Fruit fly (Drosophila melanogaster) whole organism, embryonic: ENCODE results near the gene heix.

Experiments
- Abd-B ChIP-seq: fragments of 200-800 bp; sonication (Bioruptor generic); optimal IDR thresholded peaks from 2 replicates; lab custom pipeline; 2018; ENCODE audit warnings: missing biosample characterization, mild to moderate bottlenecking, missing genetic modification characterization, moderate library complexity
- Bgb ChIP-seq: fragments of 200-800 bp; sonication (Bioruptor generic); IDR thresholded peaks from 2 replicates; pipeline ENCODE4 v1.3.6; 2022; ENCODE audit warnings: missing biosample characterization, missing genetic modification characterization; ENCODE audit not compliant: partially characterized antibody
- C15 ChIP-seq: fragments of 200-800 bp; sonication (Bioruptor generic); IDR thresholded peaks from 3 replicates; pipeline ENCODE4 v1.3.6; 2022; ENCODE audit warnings: missing biosample characterization, missing genetic modification characterization
- CG11696 ChIP-seq: fragments of 200-800 bp; sonication (Bioruptor generic); IDR thresholded peaks from 2 replicates; pipeline ENCODE4 v1.3.6; 2022; ENCODE audit warnings: missing biosample characterization, missing genetic modification characterization
- CG13123 ChIP-seq: fragments of 200-800 bp; sonication (Bioruptor generic); optimal IDR thresholded peaks from 2 replicates; lab custom pipeline; 2016; ENCODE audit warnings: missing biosample characterization, missing genetic modification characterization
- CG13775 ChIP-seq: fragments of 200-800 bp; sonication (Bioruptor generic); optimal IDR thresholded peaks from 3 replicates; lab custom pipeline; 2017; ENCODE audit warnings: missing biosample characterization, mild to moderate bottlenecking, missing genetic modification characterization
- CG13894 ChIP-seq: fragments of 200-800 bp; sonication (Bioruptor generic); optimal IDR thresholded peaks from 3 replicates; lab custom pipeline; 2018; ENCODE audit warnings: missing biosample characterization, mild to moderate bottlenecking, missing genetic modification characterization, moderate library complexity
- CG15601 ChIP-seq: fragments of 200-800 bp; sonication (Bioruptor generic); optimal IDR thresholded peaks from 3 replicates; lab custom pipeline; 2019; ENCODE audit warnings: missing biosample characterization, mild to moderate bottlenecking, missing genetic modification characterization, moderate library complexity
- CG1647 ChIP-seq: fragments of 200-800 bp; sonication (Bioruptor generic); optimal IDR thresholded peaks from 3 replicates; lab custom pipeline; 2016; ENCODE audit warnings: missing biosample characterization, missing genetic modification characterization
- CG17359 ChIP-seq: fragments of 200-800 bp; sonication (Bioruptor generic); optimal IDR thresholded peaks from 3 replicates; lab custom pipeline; 2018; ENCODE audit warnings: missing biosample characterization, mild to moderate bottlenecking, missing genetic modification characterization, moderate library complexity
- CG17802 ChIP-seq: fragments of 200-800 bp; sonication (Bioruptor generic); optimal IDR thresholded peaks from 2 replicates; lab custom pipeline; 2018; ENCODE audit warnings: missing biosample characterization, mild to moderate bottlenecking, missing genetic modification characterization, moderate library complexity
- CG18599 ChIP-seq: fragments of 200-800 bp; sonication (Bioruptor generic); optimal IDR thresholded peaks from 3 replicates; lab custom pipeline; 2017; ENCODE audit warnings: missing biosample characterization, missing genetic modification characterization, mild to moderate bottlenecking, moderate library complexity, missing genetic modification reagents
- CG2129 ChIP-seq: fragments of 200-800 bp; sonication (Bioruptor generic); IDR thresholded peaks from 2 replicates; pipeline ENCODE4 v1.3.6; 2022; ENCODE audit warnings: missing biosample characterization, missing genetic modification characterization; ENCODE audit not compliant: partially characterized antibody
- CG3281 ChIP-seq: fragments of 200-800 bp; sonication (Bioruptor generic); optimal IDR thresholded peaks from 3 replicates; lab custom pipeline; 2017; ENCODE audit warnings: missing biosample characterization, mild to moderate bottlenecking, missing genetic modification characterization
- CG3995 ChIP-seq: fragments of 200-800 bp; sonication (Bioruptor generic); optimal IDR thresholded peaks from 3 replicates; lab custom pipeline; 2016; ENCODE audit warnings: missing biosample characterization, missing genetic modification characterization
- CG4854 ChIP-seq: fragments of 200-800 bp; sonication (Bioruptor generic); optimal IDR thresholded peaks from 2 replicates; lab custom pipeline; 2016; ENCODE audit warnings: missing biosample characterization, missing genetic modification characterization, inconsistent platforms
- CG6254 ChIP-seq: fragments of 200-800 bp; sonication (Bioruptor generic); optimal IDR thresholded peaks from 3 replicates; lab custom pipeline; 2017; ENCODE audit warnings: mild to moderate bottlenecking, missing biosample characterization, missing genetic modification reagents, missing genetic modification characterization
- CG6272 ChIP-seq: fragments of 200-800 bp; sonication (Bioruptor generic); IDR thresholded peaks from 2 replicates; pipeline ENCODE4 v1.3.6; 2022; ENCODE audit warnings: missing biosample characterization, missing genetic modification characterization
- CG9876 ChIP-seq: fragments of 200-800 bp; sonication (Bioruptor generic); optimal IDR thresholded peaks from 2 replicates; lab custom pipeline; 2016; ENCODE audit warnings: missing biosample characterization, missing genetic modification characterization
- D19A ChIP-seq: fragments of 200-800 bp; optimal IDR thresholded peaks from 3 replicates; lab custom pipeline; 2019; ENCODE audit warnings: missing biosample characterization, mild to moderate bottlenecking, missing genetic modification characterization, moderate library complexity
- Gug ChIP-seq: fragments of 200-800 bp; sonication (Bioruptor generic); IDR thresholded peaks from 4 replicates; pipeline ENCODE4 v1.3.6; 2022; ENCODE audit warnings: missing biosample characterization, missing genetic modification characterization
- HHEX ChIP-seq: fragments of 200-800 bp; sonication (Bioruptor generic); optimal IDR thresholded peaks from 3 replicates; lab custom pipeline; 2017; ENCODE audit warnings: missing biosample characterization, mild to moderate bottlenecking, missing genetic modification characterization, missing genetic modification reagents
- HLHmδ ChIP-seq: fragments of 200-800 bp; sonication (Bioruptor generic); optimal IDR thresholded peaks from 2 replicates; lab custom pipeline; 2018; ENCODE audit warnings: missing biosample characterization, mild to moderate bottlenecking, missing genetic modification characterization, moderate library complexity
- Hand ChIP-seq: fragments of 200-800 bp; sonication (Bioruptor generic); optimal IDR thresholded peaks from 2 replicates; lab custom pipeline; 2017; ENCODE audit warnings: mild to moderate bottlenecking, missing biosample characterization, missing genetic modification reagents, missing genetic modification characterization
- HmgZ ChIP-seq: fragments of 200-800 bp; sonication (Bioruptor generic); optimal IDR thresholded peaks from 2 replicates; lab custom pipeline; 2018; ENCODE audit warnings: missing biosample characterization, mild to moderate bottlenecking, missing genetic modification characterization
- Kr ChIP-seq: fragments of 200-800 bp; sonication (Bioruptor generic); optimal IDR thresholded peaks from 2 replicates; lab custom pipeline; 2017; ENCODE audit warnings: missing biosample characterization, mild to moderate bottlenecking, missing genetic modification characterization
- MESR4 ChIP-seq: fragments of 200-800 bp; sonication (Bioruptor generic); optimal IDR thresholded peaks from 2 replicates; lab custom pipeline; 2018; ENCODE audit warnings: missing biosample characterization, mild to moderate bottlenecking, missing genetic modification characterization, moderate library complexity
- Max ChIP-seq: fragments of 200-800 bp; sonication (Bioruptor generic); optimal IDR thresholded peaks from 2 replicates; lab custom pipeline; 2016; ENCODE audit warnings: missing biosample characterization, mild to moderate bottlenecking, missing genetic modification characterization
- NFAT ChIP-seq: fragments of 200-800 bp; sonication (Bioruptor generic); IDR thresholded peaks from 2 replicates; pipeline ENCODE4 v1.3.6; 2022; ENCODE audit warnings: missing biosample characterization, missing genetic modification characterization
- NK7.1 ChIP-seq: fragments of 200-800 bp; sonication (Bioruptor generic); optimal IDR thresholded peaks from 3 replicates; lab custom pipeline; 2016; ENCODE audit warnings: missing biosample characterization, missing genetic modification characterization
- NfI ChIP-seq: fragments of 200-800 bp; sonication (Bioruptor generic); optimal IDR thresholded peaks from 3 replicates; lab custom pipeline; 2018; ENCODE audit warnings: missing biosample characterization, mild to moderate bottlenecking, missing genetic modification characterization, moderate library complexity
- Ptx1 ChIP-seq: fragments of 200-800 bp; sonication (Bioruptor generic); IDR thresholded peaks from 2 replicates; pipeline ENCODE4 v1.3.6; 2022; ENCODE audit warnings: missing biosample characterization, missing genetic modification characterization
- Ravus ChIP-seq: fragments of 200-800 bp; sonication (Bioruptor generic); IDR thresholded peaks from 2 replicates; pipeline ENCODE4 v1.3.6; 2022; ENCODE audit warnings: missing biosample characterization, missing genetic modification characterization
- Scr ChIP-seq: fragments of 200-800 bp; sonication (Bioruptor generic); IDR thresholded peaks from 2 replicates; pipeline ENCODE4 v1.3.6; 2022; ENCODE audit warnings: missing biosample characterization, missing genetic modification characterization; ENCODE audit not compliant: partially characterized antibody
- TFAM ChIP-seq: fragments of 200-800 bp; sonication (Bioruptor generic); optimal IDR thresholded peaks from 2 replicates; lab custom pipeline; 2017; ENCODE audit warnings: missing biosample characterization, missing genetic modification characterization, inconsistent platforms
- Usf ChIP-seq: fragments of 200-800 bp; sonication (Bioruptor generic); optimal IDR thresholded peaks from 2 replicates; lab custom pipeline; 2017; ENCODE audit warnings: missing genotype, missing biosample characterization, missing genetic modification characterization
- Vsx1 ChIP-seq: fragments of 200-800 bp; sonication (Bioruptor generic); optimal IDR thresholded peaks from 2 replicates; lab custom pipeline; 2017; ENCODE audit warnings: missing biosample characterization, mild to moderate bottlenecking, missing genetic modification characterization, missing genetic modification reagents
- bsh ChIP-seq, 2 experiments: fragments of 200-800 bp; sonication (Bioruptor generic); optimal IDR thresholded peaks; 2 replicates each; lab custom pipeline; 2017 to 2018; ENCODE audit warnings: mild to moderate bottlenecking in 2 of 2, missing biosample characterization in 2 of 2, missing genetic modification characterization in 2 of 2, moderate library complexity in 1 of 2
- chif ChIP-seq, 2 experiments: fragments of 200-800 bp; sonication (Bioruptor generic); optimal IDR thresholded peaks; 3 replicates each; lab custom pipeline; 2016; ENCODE audit warnings: missing biosample characterization in 2 of 2, missing genetic modification characterization in 2 of 2
- dpn ChIP-seq, 2 experiments: fragments of 200-800 bp; sonication (Bioruptor generic); optimal IDR thresholded peaks; 3 replicates each; lab custom pipeline; 2016; ENCODE audit warnings: missing biosample characterization in 2 of 2, missing genetic modification characterization in 2 of 2
- fd96Cb ChIP-seq: fragments of 200-800 bp; sonication (Bioruptor generic); optimal IDR thresholded peaks from 2 replicates; lab custom pipeline; 2018; ENCODE audit warnings: missing biosample characterization, mild to moderate bottlenecking, missing genetic modification characterization, moderate library complexity
- gcm ChIP-seq: fragments of 200-800 bp; sonication (Bioruptor generic); optimal IDR thresholded peaks from 2 replicates; lab custom pipeline; 2019; ENCODE audit warnings: missing biosample characterization, mild to moderate bottlenecking, missing genetic modification characterization, moderate library complexity
- hkb ChIP-seq, 2 experiments: fragments of 200-800 bp in 1 of 2; fragments of >200 bp in 1 of 2; sonication (Bioruptor generic) in 1 of 2; IDR thresholded peaks in 1 of 2; optimal IDR thresholded peaks in 1 of 2; 2 replicates each; pipeline versions ENCODE4 v1.3.6 to Lab custom; 2017 to 2022; ENCODE audit warnings: missing biosample characterization in 1 of 2, missing genetic modification characterization in 1 of 2
- hth ChIP-seq: fragments of >200 bp; optimal IDR thresholded peaks from 2 replicates; lab custom pipeline; 2017; ENCODE audit warnings: inconsistent platforms
- lilli ChIP-seq: fragments of 200-800 bp; sonication (Bioruptor generic); optimal IDR thresholded peaks from 3 replicates; lab custom pipeline; 2016; ENCODE audit warnings: missing biosample characterization, missing genetic modification characterization
- nerfin-2 ChIP-seq: fragments of 200-800 bp; sonication (Bioruptor generic); IDR thresholded peaks from 2 replicates; pipeline ENCODE4 v1.3.6; 2022; ENCODE audit warnings: missing biosample characterization, missing genetic modification characterization; ENCODE audit not compliant: partially characterized antibody
- pita ChIP-seq: fragments of 200-800 bp; sonication (Bioruptor generic); optimal IDR thresholded peaks from 2 replicates; lab custom pipeline; 2017; ENCODE audit warnings: missing biosample characterization, mild to moderate bottlenecking, missing genetic modification characterization
- sima ChIP-seq: fragments of 200-800 bp; sonication (Bioruptor generic); optimal IDR thresholded peaks from 2 replicates; lab custom pipeline; 2016; ENCODE audit warnings: missing biosample characterization, missing genetic modification characterization

heix gene

DNA sequence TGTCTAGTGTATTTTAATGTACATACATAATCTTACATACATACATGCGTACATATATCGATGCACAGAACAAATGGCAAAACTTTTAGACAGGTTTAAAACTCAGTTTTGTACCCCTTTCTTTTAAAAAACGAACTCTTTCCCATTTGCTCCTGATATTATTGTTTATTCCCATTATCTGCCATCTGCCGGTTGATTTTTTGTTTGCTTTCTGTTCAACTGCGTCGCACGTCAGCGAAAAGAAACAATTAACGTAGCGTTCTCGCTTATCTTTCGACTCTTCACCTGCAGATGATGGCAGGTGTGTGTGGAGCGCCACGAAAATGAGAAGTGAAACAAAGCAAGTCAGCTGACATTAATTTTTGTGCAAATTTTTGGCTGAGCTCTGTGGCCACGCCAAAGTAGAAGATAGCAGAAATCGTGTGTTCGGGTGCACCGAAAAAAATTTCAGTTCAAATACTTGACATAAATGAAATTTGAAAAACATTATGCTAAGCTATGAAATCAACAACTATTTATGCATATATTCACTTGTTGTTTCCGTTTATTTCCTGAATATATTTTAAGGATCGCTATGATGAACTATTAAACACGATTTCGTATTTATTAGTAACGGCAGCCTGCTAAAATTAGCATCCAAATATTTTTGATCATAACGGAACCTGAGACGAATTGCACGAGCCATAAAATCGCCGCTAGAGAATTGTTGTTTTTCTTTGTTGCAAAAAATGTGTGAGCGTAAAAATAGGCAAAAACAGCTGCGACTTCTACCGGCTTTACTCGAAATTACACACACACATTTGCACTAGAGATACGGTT, 28.8 kb downstream of the heix start (continued):
- no peak for TF ChIP-seq nerfin-2 (GFP tag; lab: Robert Waterston, UW)
- TF ChIP-seq Gug (GFP tag; lab: Robert Waterston, UW): no peak
- no peak for TF ChIP-seq TFAM
- no peak for TF ChIP-seq NK7.1
- no peak for TF ChIP-seq chif (GFP tag; optimal IDR thresholded peaks at IDR 0.05; lab: Kevin White, UChicago)
- TF ChIP-seq Usf (GFP tag; lab: Kevin White, UChicago): no peak
- TF ChIP-seq Kr (GFP tag; lab: Kevin White, UChicago): peak; percentile 21
- TF ChIP-seq D19A (tag; lab: Kevin White, UChicago): no peak
- no peak for TF ChIP-seq NFAT (GFP tag; lab: Robert Waterston, UW)
- TF ChIP-seq gcm (GFP tag; lab: Kevin White, UChicago): no peak
- TF ChIP-seq Ptx1 (GFP tag; lab: Robert Waterston, UW): no peak
- TF ChIP-seq CG2129: no peak
- peak in 1 of 2 experiments; percentile 13 for TF ChIP-seq dpn (GFP tag; optimal IDR thresholded peaks at IDR 0.05; lab: Kevin White, UChicago)
- TF ChIP-seq NfI (GFP tag; lab: Kevin White, UChicago): no peak
- no peak for TF ChIP-seq sima (GFP tag; lab: Kevin White, UChicago)
- no peak for TF ChIP-seq CG17802 (tag; lab: Kevin White, UChicago)
- TF ChIP-seq pita (GFP tag; lab: Kevin White, UChicago): no peak
- no peak for TF ChIP-seq Vsx1 (GFP tag; lab: Kevin White, UChicago)
- TF ChIP-seq CG3995: peak; percentile 0
- no peak for TF ChIP-seq Max (GFP tag; lab: Kevin White, UChicago)
- no peak for TF ChIP-seq HmgZ (tag; lab: Kevin White, UChicago)
- no peak for TF ChIP-seq Ravus
- no peak for TF ChIP-seq lilli
- peak; percentile 22 for TF ChIP-seq HHEX (GFP tag; lab: Kevin White, UChicago)
- TF ChIP-seq Hand: no peak
- peak; percentile 63 for TF ChIP-seq CG13775 (GFP tag; lab: Kevin White, UChicago)
- peak; percentile 13 for TF ChIP-seq CG17359
- peak; percentile 46 for TF ChIP-seq CG18599 (GFP tag; lab: Kevin White, UChicago)
- no peak for TF ChIP-seq HLHmδ (GFP tag; lab: Kevin White, UChicago)
- TF ChIP-seq Bgb (GFP tag; lab: Robert Waterston, UW): no peak
- no peak for TF ChIP-seq CG6272 (GFP tag; lab: Robert Waterston, UW)
- TF ChIP-seq bsh (GFP tag; optimal IDR thresholded peaks at IDR 0.05; lab: Kevin White, UChicago): peak in 1 of 2 experiments; percentile 13
- TF ChIP-seq CG9876 (GFP tag; lab: Kevin White, UChicago): no peak
- no peak for TF ChIP-seq CG6254 (GFP tag; lab: Kevin White, UChicago)
- no peak for TF ChIP-seq CG4854 (GFP tag; lab: Kevin White, UChicago)
- TF ChIP-seq Scr (GFP tag; lab: Robert Waterston, UW): no peak
- TF ChIP-seq CG3281 (GFP tag; lab: Kevin White, UChicago): peak; percentile 67
- TF ChIP-seq CG13123 (GFP tag; lab: Kevin White, UChicago): no peak
- TF ChIP-seq fd96Cb (tag; lab: Kevin White, UChicago): peak; percentile 27
- TF ChIP-seq CG1647 (GFP tag; lab: Kevin White, UChicago): no peak
- TF ChIP-seq C15 (GFP tag; lab: Robert Waterston, UW): no peak
- TF ChIP-seq CG11696 (GFP tag; lab: Robert Waterston, UW): no peak
- TF ChIP-seq CG15601 (tag; lab: Kevin White, UChicago): no peak
- no peak for TF ChIP-seq hkb (optimal IDR thresholded peaks at IDR 0.05; lab: Kevin White, UChicago)
- no peak for TF ChIP-seq hkb (GFP tag; IDR thresholded peaks at IDR 0.05; lab: Robert Waterston, UW)
- no peak for TF ChIP-seq hth
- TF ChIP-seq Abd-B (GFP tag; lab: Kevin White, UChicago): no peak
- TF ChIP-seq CG13894: no peak
- no peak for TF ChIP-seq MESR4
